Fruit fly (Drosophila melanogaster): ENCODE results near the gene sau.
A peak's percentile ranks its signal among the peaks of the same experiment; 100 is the strongest.

sau gene

dm6 chr2L:2202853-2203717 lies 23.1 kb upstream of the sau start:
- TF ChIP-seq lola (GFP tag; optimal IDR thresholded peaks at IDR 0.05) (no peak), psq (GFP tag; optimal IDR thresholded peaks at IDR 0.05) (peak; percentile 97), CG32264 (GFP tag; optimal IDR thresholded peaks at IDR 0.05) (no peak), jim (GFP tag; optimal IDR thresholded peaks at IDR 0.05) (peak; percentile 66), foxo (GFP tag; optimal IDR thresholded peaks at IDR 0.05) (peak in 1 of 2 experiments; percentile 44), usp (GFP tag; optimal IDR thresholded peaks at IDR 0.05) (no peak), ey (GFP tag; optimal IDR thresholded peaks at IDR 0.05) (peak; percentile 27), fru (GFP tag; optimal IDR thresholded peaks at IDR 0.05) (peak; percentile 91), brk (GFP tag; optimal IDR thresholded peaks at IDR 0.05) (no peak), pan (optimal IDR thresholded peaks at IDR 0.05) (no peak), sv (GFP tag; optimal IDR thresholded peaks at IDR 0.05) (no peak), Hnf4 (GFP tag; optimal IDR thresholded peaks at IDR 0.05) (peak; percentile 37), Jra (GFP tag; optimal IDR thresholded peaks at IDR 0.05) (peak; percentile 64), br (GFP tag; optimal IDR thresholded peaks at IDR 0.05) (peak; percentile 46), OdsH (GFP tag; optimal IDR thresholded peaks at IDR 0.05) (no peak), dl (GFP tag; optimal IDR thresholded peaks at IDR 0.05; ENCODE audit: insufficient read depth in 1 of 2, partially characterized antibody in 2 of 2) (peak; percentile 68 to 85), Mio (GFP tag; optimal IDR thresholded peaks at IDR 0.05) (no peak), dmrt93B (GFP tag; optimal IDR thresholded peaks at IDR 0.05) (no peak), h (GFP tag; optimal IDR thresholded peaks at IDR 0.05) (peak; percentile 78), Hr78 (GFP tag; optimal IDR thresholded peaks at IDR 0.05) (no peak), Hr83 (GFP tag; optimal IDR thresholded peaks at IDR 0.05; ENCODE audit: poor library complexity, severe bottlenecking) (peak; percentile 78), CG9705 (GFP tag; optimal IDR thresholded peaks at IDR 0.05) (no peak), woc (GFP tag; optimal IDR thresholded peaks at IDR 0.05) (no peak), Dfd (GFP tag; optimal IDR thresholded peaks at IDR 0.05) (no peak), GATAd (GFP tag; optimal IDR thresholded peaks at IDR 0.05) (no peak), dsf (GFP tag; optimal IDR thresholded peaks at IDR 0.05; ENCODE audit: borderline replicate concordance) (no peak), N (GFP tag; optimal IDR thresholded peaks at IDR 0.05) (no peak), tai (GFP tag; optimal IDR thresholded peaks at IDR 0.05) (peak; percentile 92), Dif (GFP tag; optimal IDR thresholded peaks at IDR 0.05; ENCODE audit: partially characterized antibody) (peak; percentile 93), sage (GFP tag; optimal IDR thresholded peaks at IDR 0.05) (peak; percentile 60), Abd-B (GFP tag; optimal IDR thresholded peaks at IDR 0.05) (no peak), Myc (optimal IDR thresholded peaks at IDR 0.05) (no peak), Sp1 (GFP tag; optimal IDR thresholded peaks at IDR 0.05) (peak; percentile 26), HLH106 (tag; optimal IDR thresholded peaks at IDR 0.05) (peak; percentile 10), CrebA (GFP tag; optimal IDR thresholded peaks at IDR 0.05; ENCODE audit: borderline replicate concordance) (peak; percentile 50), Vsx2 (GFP tag; optimal IDR thresholded peaks at IDR 0.05; ENCODE audit: partially characterized antibody) (peak; percentile 77), Rel (GFP tag; optimal IDR thresholded peaks at IDR 0.05) (peak; percentile 42), Rel (tag; optimal IDR thresholded peaks at IDR 0.05) (peak; percentile 95), rgr (GFP tag; optimal IDR thresholded peaks at IDR 0.05) (peak; percentile 66)

dm6 chr2L:2206066-2206465 lies 20.1 kb upstream of the sau start, which contains the start of gene CG31668:
Gene CG31668 (minus strand): TSS chr2L:2206166.
- no peak for TF ChIP-seq lola (GFP tag; optimal IDR thresholded peaks at IDR 0.05)
- no peak for TF ChIP-seq sage (GFP tag; optimal IDR thresholded peaks at IDR 0.05)
- no peak for TF ChIP-seq CrebA (GFP tag; optimal IDR thresholded peaks at IDR 0.05; ENCODE audit: borderline replicate concordance)

Measured in whole organism, wandering third instar larva.